Fruit fly (Drosophila melanogaster) whole organism, pupa: ENCODE data around the gene Dif.
A peak's percentile ranks its signal among the peaks of the same experiment; 100 is the strongest.

Experiments used
- CG10348 ChIP-seq: fragments of 200-800 bp; sonication (Bioruptor generic); IDR thresholded peaks from 2 replicates; pipeline ENCODE4 v1.3.6; 2022; ENCODE audit warnings: missing biosample characterization, missing genetic modification characterization
- CG12605 ChIP-seq: fragments of 200-800 bp; sonication (Bioruptor generic); IDR thresholded peaks from 2 replicates; pipeline ENCODE4 v1.3.6; 2022; ENCODE audit warnings: missing biosample characterization, missing genetic modification characterization
- CG13204 ChIP-seq: fragments of 200-800 bp; sonication (Bioruptor generic); optimal IDR thresholded peaks from 2 replicates; lab custom pipeline; 2018; ENCODE audit warnings: missing biosample characterization, mild to moderate bottlenecking, missing genetic modification characterization, moderate library complexity
- CG14655 ChIP-seq: fragments of 200-800 bp; sonication (Bioruptor generic); optimal IDR thresholded peaks from 3 replicates; lab custom pipeline; 2017; ENCODE audit warnings: mild to moderate bottlenecking, missing biosample characterization, missing genetic modification reagents, missing genetic modification characterization
- CG15710 ChIP-seq: fragments of 200-800 bp; sonication (Bioruptor generic); optimal IDR thresholded peaks from 2 replicates; lab custom pipeline; 2018; ENCODE audit warnings: missing biosample characterization, mild to moderate bottlenecking, missing genetic modification characterization, moderate library complexity
- CG17806 ChIP-seq: fragments of 200-800 bp; sonication (Bioruptor generic); optimal IDR thresholded peaks from 2 replicates; lab custom pipeline; 2018; ENCODE audit warnings: missing biosample characterization, mild to moderate bottlenecking, missing genetic modification characterization, moderate library complexity
- CG32121 ChIP-seq: fragments of 200-800 bp; sonication (Bioruptor generic); IDR thresholded peaks from 2 replicates; pipeline ENCODE4 v1.3.6; 2022; ENCODE audit warnings: missing biosample characterization, missing genetic modification characterization
- CG34367 ChIP-seq: fragments of 200-800 bp; sonication (Bioruptor generic); optimal IDR thresholded peaks from 2 replicates; lab custom pipeline; 2018; ENCODE audit warnings: missing biosample characterization, mild to moderate bottlenecking, missing genetic modification characterization
- CG4496 ChIP-seq: fragments of 200-800 bp; sonication (Bioruptor generic); IDR thresholded peaks from 3 replicates; pipeline ENCODE4 v1.3.6; 2022; ENCODE audit warnings: missing biosample characterization, missing genetic modification characterization
- CG8159 ChIP-seq: fragments of 200-800 bp; sonication (Bioruptor generic); optimal IDR thresholded peaks from 3 replicates; lab custom pipeline; 2018; ENCODE audit warnings: missing biosample characterization, mild to moderate bottlenecking, missing genetic modification characterization, moderate library complexity
- CG8301 ChIP-seq: fragments of 200-800 bp; sonication (Bioruptor generic); optimal IDR thresholded peaks from 2 replicates; lab custom pipeline; 2018; ENCODE audit warnings: missing biosample characterization, mild to moderate bottlenecking, missing genetic modification characterization
- CG9948 ChIP-seq: fragments of 200-800 bp; sonication (Bioruptor generic); optimal IDR thresholded peaks from 2 replicates; lab custom pipeline; 2018; ENCODE audit warnings: missing biosample characterization, mild to moderate bottlenecking, missing genetic modification characterization, moderate library complexity
- D1 ChIP-seq: fragments of 200-800 bp; sonication (Bioruptor generic); optimal IDR thresholded peaks from 2 replicates; lab custom pipeline; 2018; ENCODE audit warnings: missing biosample characterization, mild to moderate bottlenecking, missing genetic modification characterization, moderate library complexity
- EcR ChIP-seq: fragments of 200-800 bp; sonication (Bioruptor generic); optimal IDR thresholded peaks from 3 replicates; lab custom pipeline; 2019; ENCODE audit warnings: missing biosample characterization, missing genetic modification characterization, mild to moderate bottlenecking, moderate library complexity, missing genetic modification reagents
- Ets98B ChIP-seq: fragments of 200-800 bp; sonication (Bioruptor generic); IDR thresholded peaks from 2 replicates; pipeline ENCODE4 v1.3.6; 2022; ENCODE audit warnings: missing biosample characterization, missing genetic modification characterization
- Pif1A ChIP-seq: fragments of 200-800 bp; sonication (Bioruptor generic); optimal IDR thresholded peaks from 3 replicates; lab custom pipeline; 2016; ENCODE audit warnings: missing biosample characterization, missing genetic modification characterization
- Pif1B ChIP-seq: fragments of 200-800 bp; sonication (Bioruptor generic); optimal IDR thresholded peaks from 3 replicates; lab custom pipeline; 2016; ENCODE audit warnings: missing biosample characterization, missing genetic modification characterization
- Snoo ChIP-seq: fragments of 200-800 bp; sonication (Bioruptor generic); optimal IDR thresholded peaks from 3 replicates; lab custom pipeline; 2017; ENCODE audit warnings: missing biosample characterization, mild to moderate bottlenecking, missing genetic modification characterization, inconsistent platforms
- fd96Ca ChIP-seq: fragments of 200-800 bp; sonication (Bioruptor generic); IDR thresholded peaks from 3 replicates; pipeline ENCODE4 v1.3.6; 2022; ENCODE audit warnings: missing biosample characterization, missing genetic modification characterization
- gl ChIP-seq: fragments of 200-800 bp; sonication (Bioruptor generic); optimal IDR thresholded peaks from 2 replicates; lab custom pipeline; 2018; ENCODE audit warnings: missing biosample characterization, mild to moderate bottlenecking, missing genetic modification characterization
- rn ChIP-seq: fragments of 200-800 bp; sonication (Bioruptor generic); IDR thresholded peaks from 2 replicates; pipeline ENCODE4 v1.3.6; 2022; ENCODE audit warnings: missing biosample characterization, missing genetic modification characterization

Gene Dif

dm6 chr2L:17448435-17448834 is 15.5 kb upstream of the Dif start:
- TF ChIP-seq CG4496 (peak; percentile 53; the same call in 2 of the 3 replicates), CG8159 (tag; lab: Kevin White, UChicago) (no peak), CG10348 (GFP tag; lab: Robert Waterston, UW) (no peak), CG8301 (tag; lab: Kevin White, UChicago) (no peak), CG32121 (GFP tag; lab: Robert Waterston, UW) (0 out of 2 replicates have a peak, but pooled peaks have one; percentile 27)

- TF ChIP-seq fd96Ca (no peak), CG17806 (tag; lab: Kevin White, UChicago) (no peak), rn (no peak), EcR (GFP tag; lab: Kevin White, UChicago) (no peak)
Measured at dm6 chr2L:17447071-17447470, 14.1 kb upstream of the Dif start.

- TF ChIP-seq Ets98B (GFP tag; lab: Robert Waterston, UW) (no peak), rn (no peak), CG32121 (GFP tag; lab: Robert Waterston, UW) (no peak), CG13204 (GFP tag; lab: Kevin White, UChicago) (no peak), CG8159 (tag; lab: Kevin White, UChicago) (no peak), CG9948 (tag; lab: Kevin White, UChicago) (no peak), Pif1B (GFP tag; lab: Kevin White, UChicago) (no peak), CG12605 (GFP tag; lab: Robert Waterston, UW) (no peak), EcR (GFP tag; lab: Kevin White, UChicago) (no peak), D1 (tag; lab: Kevin White, UChicago) (no peak), gl (no peak), CG8301 (tag; lab: Kevin White, UChicago) (no peak), CG15710 (no peak), fd96Ca (no peak), CG4496 (no peak)
Measured at dm6 chr2L:17437594-17437993, 4.6 kb upstream of the Dif start.

dm6 chr2L:17436500-17436899 is 3.5 kb upstream of the Dif start, which contains the start of gene CG33928:
Gene CG33928 (minus strand): TSS chr2L:17436600.
- no peak for TF ChIP-seq rn
- no peak for TF ChIP-seq CG9948 (tag; lab: Kevin White, UChicago)
- no peak for TF ChIP-seq CG12605 (GFP tag; lab: Robert Waterston, UW)
- TF ChIP-seq CG14655 (GFP tag; lab: Kevin White, UChicago): no peak
- no peak for TF ChIP-seq CG8159 (tag; lab: Kevin White, UChicago)
- TF ChIP-seq, all 21 proteins: peak for 0

- TF ChIP-seq Pif1B (GFP tag; lab: Kevin White, UChicago) (peak; percentile 67), Ets98B (GFP tag; lab: Robert Waterston, UW) (peak; percentile 40; the same call in 1 of the 2 replicates), CG12605 (GFP tag; lab: Robert Waterston, UW) (no peak), Snoo (tag; lab: Kevin White, UChicago) (peak; percentile 55), CG4496 (peak; percentile 74), CG14655 (GFP tag; lab: Kevin White, UChicago) (peak; percentile 66), Pif1A (GFP tag; lab: Kevin White, UChicago) (peak; percentile 68), CG32121 (GFP tag; lab: Robert Waterston, UW) (peak; percentile 83), gl (no peak), CG8159 (tag; lab: Kevin White, UChicago) (peak; percentile 59), CG10348 (GFP tag; lab: Robert Waterston, UW) (no peak), CG9948 (tag; lab: Kevin White, UChicago) (peak; percentile 43), CG8301 (tag; lab: Kevin White, UChicago) (peak; percentile 48)
Measured at dm6 chr2L:17431359-17431675, 1.6 kb downstream of the Dif start.

dm6 chr2L:17430602-17431358 is 2.2 kb downstream of the Dif start:
- TF ChIP-seq EcR (GFP tag; lab: Kevin White, UChicago) (peak; percentile 37), CG32121 (GFP tag; lab: Robert Waterston, UW) (no peak), CG15710 (peak; percentile 75), CG8301 (tag; lab: Kevin White, UChicago) (no peak), Pif1B (GFP tag; lab: Kevin White, UChicago) (no peak), Ets98B (GFP tag; lab: Robert Waterston, UW) (no peak), CG34367 (tag; lab: Kevin White, UChicago) (peak; percentile 44), CG17806 (tag; lab: Kevin White, UChicago) (no peak), D1 (tag; lab: Kevin White, UChicago) (peak; percentile 32), rn (no peak), gl (no peak), CG10348 (GFP tag; lab: Robert Waterston, UW) (no peak), CG14655 (GFP tag; lab: Kevin White, UChicago) (no peak), Snoo (tag; lab: Kevin White, UChicago) (no peak), fd96Ca (0 out of 3 replicates have a peak, but pooled peaks have one; percentile 44), CG12605 (GFP tag; lab: Robert Waterston, UW) (no peak), CG4496 (no peak)
